Worm (Caenorhabditis elegans) whole organism, young adult: ENCODE data around the gene flcn-1.

ENCODE experiments used
- T26A5.8 ChIP-seq: sonication (generic microtip); optimal IDR thresholded peaks from 2 replicates; lab custom pipeline; 2016; ENCODE audit warnings: missing genetic modification characterization, missing compliant biosample characterization
- ama-1 ChIP-seq, 3 experiments: fragments of 150-350 bp in 1 of 3; sonication (generic microtip) in 2 of 3; optimal IDR thresholded peaks; 2 replicates each; lab custom pipeline; 2014 to 2018; ENCODE audit warnings: missing biosample characterization in 2 of 3, missing genetic modification characterization in 2 of 3, missing genetic modification reagents in 2 of 3
- ceh-58 ChIP-seq: fragments of 200-800 bp; sonication (Bioruptor generic); IDR thresholded peaks from 2 replicates; pipeline ENCODE4 v1.3.6; 2022; ENCODE audit warnings: missing genetic modification characterization, missing compliant biosample characterization
- chd-7 ChIP-seq: sonication (generic microtip); optimal IDR thresholded peaks from 2 replicates; lab custom pipeline; 2016; ENCODE audit warnings: mild to moderate bottlenecking, missing genetic modification characterization, moderate library complexity, missing compliant biosample characterization
- dpl-1 ChIP-seq: fragments of 150-350 bp; optimal IDR thresholded peaks from 2 replicates; lab custom pipeline; 2014; ENCODE audit warnings: missing biosample characterization, missing genetic modification reagents, missing genetic modification characterization
- hrde-1 ChIP-seq: sonication (generic microtip); optimal IDR thresholded peaks from 2 replicates; lab custom pipeline; 2016; ENCODE audit warnings: missing genetic modification characterization, mild to moderate bottlenecking, missing compliant biosample characterization, moderate library complexity, missing genotype, missing genetic modification reagents, borderline replicate concordance
- lin-35 ChIP-seq, 3 experiments: fragments of 150-350 bp in 2 of 3; sonication (generic microtip) in 1 of 3; optimal IDR thresholded peaks; 2 replicates each; lab custom pipeline; 2014 to 2018; ENCODE audit warnings: missing biosample characterization in 3 of 3, missing genetic modification characterization in 3 of 3, missing genetic modification reagents in 3 of 3
- pha-4 ChIP-seq: fragments of 150-350 bp; sonication (generic microtip); optimal IDR thresholded peaks from 2 replicates; lab custom pipeline; 2014; ENCODE audit warnings: missing biosample characterization, missing genetic modification reagents, missing genetic modification characterization
- sdz-38 ChIP-seq: sonication (generic microtip); optimal IDR thresholded peaks from 2 replicates; lab custom pipeline; 2016; ENCODE audit warnings: missing genotype, missing genetic modification characterization, missing compliant biosample characterization
- snpc-1.3 ChIP-seq: sonication (generic microtip); optimal IDR thresholded peaks from 2 replicates; lab custom pipeline; 2017; ENCODE audit warnings: missing genetic modification characterization, mild to moderate bottlenecking, missing compliant biosample characterization, antibody characterized with exemption, moderate library complexity, missing genotype, missing genetic modification reagents; ENCODE audit not compliant: insufficient read depth
- snpc-4 ChIP-seq, 5 experiments: fragments of 150-350 bp in 1 of 5; sonication (generic microtip) in 4 of 5; optimal IDR thresholded peaks; 2 replicates each; lab custom pipeline; 2014 to 2018; ENCODE audit warnings: missing genetic modification characterization in 5 of 5, missing biosample characterization in 3 of 5, antibody characterized with exemption in 2 of 5, mild to moderate bottlenecking in 2 of 5, missing compliant biosample characterization in 2 of 5, missing genotype in 2 of 5, moderate library complexity in 2 of 5, missing genetic modification reagents in 1 of 5
- unc-62 ChIP-seq: fragments of 150-350 bp; optimal IDR thresholded peaks from 2 replicates; lab custom pipeline; 2014; ENCODE audit warnings: missing biosample characterization, missing genetic modification reagents, missing genetic modification characterization

ce11 chrII:6973501-6973900, 44.9 kb downstream of the flcn-1 start, which contains the start of gene sod-1:
- TF ChIP-seq dpl-1 (GFP tag; lab: Kevin White, UChicago): no peak
- no peak for TF ChIP-seq lin-35 (GFP tag; optimal IDR thresholded peaks at IDR 0.05; lab: Kevin White, UChicago)
- no peak for TF ChIP-seq sdz-38 (tag; lab: Kevin White, UChicago)
- TF ChIP-seq ama-1 (optimal IDR thresholded peaks at IDR 0.05; lab: Kevin White, UChicago): no peak
- no peak for TF ChIP-seq ama-1 (GFP tag; optimal IDR thresholded peaks at IDR 0.05; lab: Kevin White, UChicago)
- no peak for TF ChIP-seq pha-4
- no peak for TF ChIP-seq hrde-1 (tag; lab: Kevin White, UChicago)
- no peak for TF ChIP-seq chd-7 (tag; lab: Kevin White, UChicago)
- TF ChIP-seq ceh-58 (GFP tag; lab: Robert Waterston, UW): no peak
- no peak for TF ChIP-seq unc-62 (GFP tag; lab: Kevin White, UChicago)
- no peak for TF ChIP-seq snpc-4 (GFP tag; optimal IDR thresholded peaks at IDR 0.05; lab: Kevin White, UChicago)
- no peak for TF ChIP-seq snpc-4 (tag; optimal IDR thresholded peaks at IDR 0.05; lab: Kevin White, UChicago)
- no peak for TF ChIP-seq T26A5.8 (tag; lab: Kevin White, UChicago)
- no peak for TF ChIP-seq snpc-1.3 (tag; lab: Kevin White, UChicago)
